Worm (Caenorhabditis elegans): Measurements from ENCODE around the gene mct-5.

Gene mct-5

ce11 chrII:7072590-7073536 lies 25.5 kb downstream of the mct-5 start (continued):
- no peak for TF ChIP-seq Y75B8A.6 (GFP tag; IDR thresholded peaks at IDR 0.05)
- TF ChIP-seq aha-1 (tag): no peak
- no peak for TF ChIP-seq tag-97 (GFP tag; IDR thresholded peaks at IDR 0.05)
- TF ChIP-seq lir-3 (tag; optimal IDR thresholded peaks at IDR 0.05): no peak
- TF ChIP-seq nhr-42 (GFP tag; IDR thresholded peaks at IDR 0.05): no peak
- TF ChIP-seq mxl-3 (GFP tag; optimal IDR thresholded peaks at IDR 0.05): peak; percentile 43
- TF ChIP-seq nhr-76 (tag; optimal IDR thresholded peaks at IDR 0.05): no peak
- peak; percentile 32 for TF ChIP-seq nhr-48 (tag; optimal IDR thresholded peaks at IDR 0.05)
- no peak for TF ChIP-seq aly-2 (tag; optimal IDR thresholded peaks at IDR 0.05)
- TF ChIP-seq ces-1 (GFP tag; optimal IDR thresholded peaks at IDR 0.05): no peak
- no peak for TF ChIP-seq fos-1 (tag; optimal IDR thresholded peaks at IDR 0.05)
- TF ChIP-seq dmd-8 (GFP tag; IDR thresholded peaks at IDR 0.05): no peak
- peak; percentile 91 for TF ChIP-seq dmd-6 (GFP tag; IDR thresholded peaks at IDR 0.05)
- peak; percentile 75 for TF ChIP-seq nhr-10 (tag; optimal IDR thresholded peaks at IDR 0.05)
- no peak for TF ChIP-seq lin-39 (tag; optimal IDR thresholded peaks at IDR 0.05)
- no peak for TF ChIP-seq madf-5 (GFP tag; IDR thresholded peaks at IDR 0.05)
- no peak for TF ChIP-seq skn-1 (tag; optimal IDR thresholded peaks at IDR 0.05)
- no peak for TF ChIP-seq daf-8 (GFP tag; IDR thresholded peaks at IDR 0.05)
- no peak for TF ChIP-seq ceh-28 (tag; optimal IDR thresholded peaks at IDR 0.05)
- no peak for TF ChIP-seq gei-8 (GFP tag; optimal IDR thresholded peaks at IDR 0.05)
- TF ChIP-seq lin-15B (tag; optimal IDR thresholded peaks at IDR 0.05): no peak
- peak; percentile 59 for TF ChIP-seq dpl-1 (GFP tag; optimal IDR thresholded peaks at IDR 0.05)
- TF ChIP-seq snpc-4 (tag; optimal IDR thresholded peaks at IDR 0.05): no peak
- TF ChIP-seq T20F7.1 (GFP tag; optimal IDR thresholded peaks at IDR 0.05): peak; percentile 72
- peak in 1 of 2 experiments; percentile 72 for TF ChIP-seq hif-1 (tag; optimal IDR thresholded peaks at IDR 0.05)
- TF ChIP-seq mep-1 (tag; optimal IDR thresholded peaks at IDR 0.05): peak; percentile 57
- peak; percentile 73 for TF ChIP-seq hlh-30 (tag; optimal IDR thresholded peaks at IDR 0.05; ENCODE audit: insufficient read depth)
- no peak for TF ChIP-seq spr-3 (GFP tag; optimal IDR thresholded peaks at IDR 0.05)
- TF ChIP-seq tra-1 (GFP tag; IDR thresholded peaks at IDR 0.05): peak; percentile 69; the same call in 1 of the 2 replicates
- TF ChIP-seq lin-1 (GFP tag; IDR thresholded peaks at IDR 0.05): peak; percentile 68; the same call in 1 of the 2 replicates
- peak; percentile 78 for TF ChIP-seq hlh-11 (tag; optimal IDR thresholded peaks at IDR 0.05)
- TF ChIP-seq nhr-6 (tag; optimal IDR thresholded peaks at IDR 0.05): no peak
- TF ChIP-seq unc-62 (GFP tag; optimal IDR thresholded peaks at IDR 0.05 in 1 of 2): no peak
- TF ChIP-seq unc-62 (tag; optimal IDR thresholded peaks at IDR 0.05): no peak
- no peak for TF ChIP-seq ceh-82 (tag; optimal IDR thresholded peaks at IDR 0.05)
- TF ChIP-seq spr-1 (tag; optimal IDR thresholded peaks at IDR 0.05): no peak
- TF ChIP-seq unc-39 (tag; optimal IDR thresholded peaks at IDR 0.05): no peak
- no peak for TF ChIP-seq dmd-9 (GFP tag; IDR thresholded peaks at IDR 0.05)
- TF ChIP-seq php-3 (GFP tag; IDR thresholded peaks at IDR 0.05): peak; percentile 84
- TF ChIP-seq ZK546.5 (tag; optimal IDR thresholded peaks at IDR 0.05): no peak
- TF ChIP-seq ceh-20 (GFP tag; IDR thresholded peaks at IDR 0.05): peak; percentile 53; the same call in 1 of the 2 replicates
- peak; percentile 53; the same call in 1 of the 2 replicates for TF ChIP-seq mdt-29 (GFP tag; IDR thresholded peaks at IDR 0.05)
- TF ChIP-seq ctbp-1 (GFP tag; IDR thresholded peaks at IDR 0.05): no peak
- TF ChIP-seq F26F4.8 (GFP tag; conservative IDR thresholded peaks at IDR 0.05): no peak
- TF ChIP-seq mdl-1 (tag; optimal IDR thresholded peaks at IDR 0.05): peak in 1 of 2 experiments; percentile 47
- TF ChIP-seq saeg-2 (GFP tag; IDR thresholded peaks at IDR 0.05): no peak
- no peak for TF ChIP-seq ZK337.2 (GFP tag; IDR thresholded peaks at IDR 0.05)
- TF ChIP-seq R02D3.7 (tag; optimal IDR thresholded peaks at IDR 0.05): no peak
- no peak for TF ChIP-seq pqm-1 (tag; optimal IDR thresholded peaks at IDR 0.05)
- no peak for TF ChIP-seq ceh-32 (tag; optimal IDR thresholded peaks at IDR 0.05; ENCODE audit: poor library complexity)
- TF ChIP-seq nhr-41 (GFP tag; IDR thresholded peaks at IDR 0.05): no peak
